Fruit fly (Drosophila melanogaster) whole organism, embryonic: ENCODE data around the gene Sar1.

Source experiments
- Antp ChIP-seq: fragments of 200-800 bp; sonication (Bioruptor generic); optimal IDR thresholded peaks from 3 replicates; lab custom pipeline; 2016; ENCODE audit warnings: missing biosample characterization, missing genetic modification characterization
- Atf-2 ChIP-seq: fragments of 200-800 bp; sonication (Bioruptor generic); optimal IDR thresholded peaks from 2 replicates; lab custom pipeline; 2016; ENCODE audit warnings: missing biosample characterization, missing genetic modification characterization
- CG11085 ChIP-seq: fragments of 200-800 bp; sonication (Bioruptor generic); IDR thresholded peaks from 2 replicates; pipeline ENCODE4 v1.3.6; 2022; ENCODE audit warnings: missing biosample characterization, missing genetic modification characterization
- CG11456 ChIP-seq: fragments of 200-800 bp; sonication (Bioruptor generic); IDR thresholded peaks from 3 replicates; pipeline ENCODE4 v1.3.6; 2022; ENCODE audit warnings: missing biosample characterization, missing genetic modification characterization
- CG17829 ChIP-seq: fragments of 200-800 bp; optimal IDR thresholded peaks from 2 replicates; lab custom pipeline; 2019; ENCODE audit warnings: missing biosample characterization, mild to moderate bottlenecking, missing genetic modification characterization, moderate library complexity
- CG2712 ChIP-seq: fragments of 200-800 bp; optimal IDR thresholded peaks from 3 replicates; lab custom pipeline; 2019; ENCODE audit warnings: missing biosample characterization, mild to moderate bottlenecking, missing genetic modification characterization, moderate library complexity
- CG4617 ChIP-seq: fragments of 200-800 bp; sonication (Bioruptor generic); optimal IDR thresholded peaks from 3 replicates; lab custom pipeline; 2016; ENCODE audit warnings: missing biosample characterization, missing genetic modification characterization, borderline replicate concordance
- CG4854 ChIP-seq: fragments of 200-800 bp; sonication (Bioruptor generic); optimal IDR thresholded peaks from 2 replicates; lab custom pipeline; 2016; ENCODE audit warnings: missing biosample characterization, missing genetic modification characterization, inconsistent platforms
- CG5180 ChIP-seq: fragments of 200-800 bp; sonication (Bioruptor generic); optimal IDR thresholded peaks from 3 replicates; lab custom pipeline; 2017; ENCODE audit warnings: missing biosample characterization, missing genetic modification characterization, mild to moderate bottlenecking, moderate library complexity, missing genetic modification reagents
- CG5245 ChIP-seq: fragments of 200-800 bp; sonication (Bioruptor generic); optimal IDR thresholded peaks from 3 replicates; lab custom pipeline; 2016; ENCODE audit warnings: missing biosample characterization, missing genetic modification characterization
- CG7271 ChIP-seq: fragments of 200-800 bp; sonication (Bioruptor generic); optimal IDR thresholded peaks from 2 replicates; lab custom pipeline; 2018; ENCODE audit warnings: missing biosample characterization, mild to moderate bottlenecking, missing genetic modification characterization, moderate library complexity
- CG7357 ChIP-seq: fragments of 200-800 bp; sonication (Bioruptor generic); IDR thresholded peaks from 3 replicates; pipeline ENCODE4 v1.3.6; 2022; ENCODE audit warnings: missing biosample characterization, missing genetic modification characterization
- CG7372 ChIP-seq: fragments of 200-800 bp; sonication (Bioruptor generic); IDR thresholded peaks from 2 replicates; pipeline ENCODE4 v1.3.6; 2022; ENCODE audit warnings: missing biosample characterization, missing genetic modification characterization
- CG7745 ChIP-seq: fragments of 200-800 bp; sonication (Bioruptor generic); optimal IDR thresholded peaks from 2 replicates; lab custom pipeline; 2018; ENCODE audit warnings: missing biosample characterization, mild to moderate bottlenecking, missing genetic modification characterization, moderate library complexity
- CG7987 ChIP-seq: fragments of 200-800 bp; sonication (Bioruptor generic); optimal IDR thresholded peaks from 2 replicates; lab custom pipeline; 2018; ENCODE audit warnings: missing biosample characterization, mild to moderate bottlenecking, missing genetic modification characterization, moderate library complexity
- CG8478 ChIP-seq: fragments of >200 bp; optimal IDR thresholded peaks from 2 replicates; lab custom pipeline; 2018
- CG9437 ChIP-seq: fragments of 200-800 bp; sonication (Bioruptor generic); optimal IDR thresholded peaks from 2 replicates; lab custom pipeline; 2018; ENCODE audit warnings: missing biosample characterization, mild to moderate bottlenecking, missing genetic modification characterization
- CHES-1-like ChIP-seq: fragments of 200-800 bp; sonication (Bioruptor generic); optimal IDR thresholded peaks from 2 replicates; lab custom pipeline; 2016; ENCODE audit warnings: missing biosample characterization, missing genetic modification characterization
- Dll ChIP-seq: fragments of 200-800 bp; sonication (Bioruptor generic); IDR thresholded peaks from 4 replicates; pipeline ENCODE4 v1.3.6; 2022; ENCODE audit warnings: missing biosample characterization, missing genetic modification characterization; ENCODE audit not compliant: partially characterized antibody
- Doc2 ChIP-seq: fragments of 200-800 bp; sonication (Bioruptor generic); IDR thresholded peaks from 2 replicates; pipeline ENCODE4 v1.3.6; 2022; ENCODE audit warnings: missing biosample characterization, missing genetic modification characterization
- Dp ChIP-seq: fragments of 200-800 bp; sonication (Bioruptor generic); optimal IDR thresholded peaks from 2 replicates; lab custom pipeline; 2018; ENCODE audit warnings: missing biosample characterization, mild to moderate bottlenecking, missing genetic modification characterization, moderate library complexity
- E2f2 ChIP-seq: fragments of 200-800 bp; sonication (Bioruptor generic); IDR thresholded peaks from 2 replicates; pipeline ENCODE4 v1.3.6; 2022; ENCODE audit warnings: missing biosample characterization, missing genetic modification characterization
- ERR ChIP-seq: fragments of 200-800 bp; sonication (Bioruptor generic); optimal IDR thresholded peaks from 2 replicates; lab custom pipeline; 2016; ENCODE audit warnings: missing biosample characterization, missing genetic modification characterization
- Hand ChIP-seq: fragments of 200-800 bp; sonication (Bioruptor generic); optimal IDR thresholded peaks from 2 replicates; lab custom pipeline; 2017; ENCODE audit warnings: mild to moderate bottlenecking, missing biosample characterization, missing genetic modification reagents, missing genetic modification characterization
- HmgD ChIP-seq: fragments of 200-800 bp; sonication (Bioruptor generic); optimal IDR thresholded peaks from 3 replicates; lab custom pipeline; 2016; ENCODE audit warnings: missing biosample characterization, missing genetic modification characterization
- Lpt ChIP-seq: fragments of >200 bp; optimal IDR thresholded peaks from 2 replicates; lab custom pipeline; 2018; ENCODE audit warnings: missing biosample characterization, missing genetic modification characterization
- MBD-R2 ChIP-seq: fragments of 200-800 bp; sonication (Bioruptor generic); IDR thresholded peaks from 2 replicates; pipeline ENCODE4 v1.3.6; 2022; ENCODE audit warnings: missing biosample characterization, missing genetic modification characterization
- Ravus ChIP-seq: fragments of 200-800 bp; sonication (Bioruptor generic); IDR thresholded peaks from 2 replicates; pipeline ENCODE4 v1.3.6; 2022; ENCODE audit warnings: missing biosample characterization, missing genetic modification characterization
- Xbp1 ChIP-seq: fragments of 200-800 bp; sonication (Bioruptor generic); optimal IDR thresholded peaks from 3 replicates; lab custom pipeline; 2016; ENCODE audit warnings: missing biosample characterization, mild to moderate bottlenecking, missing genetic modification characterization
- amos ChIP-seq: fragments of 200-800 bp; sonication (Bioruptor generic); IDR thresholded peaks from 2 replicates; pipeline ENCODE4 v1.3.6; 2022; ENCODE audit warnings: missing biosample characterization, missing genetic modification characterization; ENCODE audit not compliant: partially characterized antibody
- bab2 ChIP-seq: fragments of 200-800 bp; sonication (Bioruptor generic); optimal IDR thresholded peaks from 2 replicates; lab custom pipeline; 2016; ENCODE audit warnings: missing biosample characterization, missing genetic modification characterization
- bigmax ChIP-seq: fragments of 200-800 bp; sonication (Bioruptor generic); optimal IDR thresholded peaks from 2 replicates; lab custom pipeline; 2018; ENCODE audit warnings: missing biosample characterization, mild to moderate bottlenecking, missing genetic modification characterization
- chm ChIP-seq: fragments of 200-800 bp; sonication (Bioruptor generic); IDR thresholded peaks from 2 replicates; pipeline ENCODE4 v1.3.6; 2022; ENCODE audit warnings: missing biosample characterization, missing genetic modification characterization
- crc ChIP-seq: fragments of 200-800 bp; sonication (Bioruptor generic); optimal IDR thresholded peaks from 2 replicates; lab custom pipeline; 2016; ENCODE audit warnings: missing biosample characterization, missing genetic modification characterization
- dmrt99B ChIP-seq: fragments of 200-800 bp; sonication (Bioruptor generic); optimal IDR thresholded peaks from 2 replicates; lab custom pipeline; 2018; ENCODE audit warnings: missing biosample characterization, mild to moderate bottlenecking, missing genetic modification characterization, moderate library complexity
- lbe ChIP-seq: fragments of 200-800 bp; sonication (Bioruptor generic); optimal IDR thresholded peaks from 2 replicates; lab custom pipeline; 2016; ENCODE audit warnings: missing biosample characterization, mild to moderate bottlenecking, missing genetic modification characterization
- nerfin-1 ChIP-seq: fragments of 200-800 bp; sonication (Bioruptor generic); optimal IDR thresholded peaks from 3 replicates; lab custom pipeline; 2019; ENCODE audit warnings: missing biosample characterization, mild to moderate bottlenecking, missing genetic modification characterization, moderate library complexity
- pfk ChIP-seq: fragments of 200-800 bp; sonication (Bioruptor generic); optimal IDR thresholded peaks from 2 replicates; lab custom pipeline; 2018; ENCODE audit warnings: missing biosample characterization, mild to moderate bottlenecking, missing genetic modification characterization, moderate library complexity
- ranshi ChIP-seq: fragments of 200-800 bp; sonication (Bioruptor generic); IDR thresholded peaks from 2 replicates; pipeline ENCODE4 v1.3.6; 2022; ENCODE audit warnings: missing biosample characterization, missing genetic modification characterization
- repo ChIP-seq: fragments of 200-800 bp; sonication (Bioruptor generic); optimal IDR thresholded peaks from 2 replicates; lab custom pipeline; 2016; ENCODE audit warnings: missing biosample characterization, missing genetic modification characterization
- sc ChIP-seq, 3 experiments: fragments of >200 bp in 2 of 3; fragments of 200-800 bp in 1 of 3; sonication (Bioruptor generic) in 1 of 3; optimal IDR thresholded peaks; 2 replicates in 2 of 3; 3 replicates in 1 of 3; lab custom pipeline; 2017; ENCODE audit warnings: mild to moderate bottlenecking in 1 of 3, missing biosample characterization in 1 of 3, missing genetic modification characterization in 1 of 3, missing genetic modification reagents in 1 of 3
- sna ChIP-seq: fragments of 200-800 bp; sonication (Bioruptor generic); IDR thresholded peaks from 2 replicates; pipeline ENCODE4 v1.3.6; 2022; ENCODE audit warnings: missing biosample characterization, missing genetic modification characterization; ENCODE audit not compliant: partially characterized antibody
- so ChIP-seq: fragments of 200-800 bp; sonication (Bioruptor generic); IDR thresholded peaks from 3 replicates; pipeline ENCODE4 v1.3.6; 2022; ENCODE audit warnings: missing biosample characterization, missing genetic modification characterization
- tgo ChIP-seq: fragments of 200-800 bp; sonication (Bioruptor generic); IDR thresholded peaks from 3 replicates; pipeline ENCODE4 v1.3.6; 2022; ENCODE audit warnings: missing biosample characterization, missing genetic modification characterization
- ttk ChIP-seq: fragments of 200-800 bp; sonication (Bioruptor generic); IDR thresholded peaks from 2 replicates; pipeline ENCODE4 v2.1.2; 2022; ENCODE audit warnings: missing biosample characterization, missing genetic modification characterization
- unc-4 ChIP-seq: fragments of 200-800 bp; sonication (Bioruptor generic); IDR thresholded peaks from 2 replicates; pipeline ENCODE4 v1.3.6; 2022; ENCODE audit warnings: missing biosample characterization, missing genetic modification characterization; ENCODE audit not compliant: partially characterized antibody
- vfl ChIP-seq: fragments of 200-800 bp; sonication (Bioruptor generic); optimal IDR thresholded peaks from 2 replicates; lab custom pipeline; 2016; ENCODE audit warnings: missing biosample characterization, missing genetic modification characterization
- vnd ChIP-seq: fragments of 200-800 bp; sonication (Bioruptor generic); IDR thresholded peaks from 3 replicates; pipeline ENCODE4 v1.3.6; 2022; ENCODE audit warnings: missing biosample characterization, missing genetic modification characterization; ENCODE audit not compliant: partially characterized antibody
- wek ChIP-seq: fragments of 200-800 bp; sonication (Bioruptor generic); optimal IDR thresholded peaks from 3 replicates; lab custom pipeline; 2018; ENCODE audit warnings: missing biosample characterization, mild to moderate bottlenecking, missing genetic modification characterization, moderate library complexity
- zen2 ChIP-seq: fragments of 200-800 bp; sonication (Bioruptor generic); IDR thresholded peaks from 3 replicates; pipeline ENCODE4 v1.3.6; 2022; ENCODE audit warnings: missing biosample characterization, missing genetic modification characterization; ENCODE audit not compliant: partially characterized antibody

The Sar1 gene

dm6 chr3R:22365660-22366195, 9.2 kb downstream of the Sar1 start, which contains the start of gene CG5382 (continued):
- no peak for TF ChIP-seq dmrt99B (tag; lab: Kevin White, UChicago)
- peak; percentile 50 for TF ChIP-seq Dp
- no peak for TF ChIP-seq Ravus
- TF ChIP-seq so (GFP tag; lab: Robert Waterston, UW): no peak
- TF ChIP-seq nerfin-1 (tag; lab: Kevin White, UChicago): peak; percentile 36
- peak; percentile 34; the same call in 1 of the 2 replicates for TF ChIP-seq amos (GFP tag; lab: Robert Waterston, UW)
- TF ChIP-seq lbe (GFP tag; lab: Kevin White, UChicago): peak; percentile 18
- no peak for TF ChIP-seq CG2712 (tag; lab: Kevin White, UChicago)
- TF ChIP-seq chm (GFP tag; lab: Robert Waterston, UW): no peak
- TF ChIP-seq CG4617 (GFP tag; lab: Kevin White, UChicago): peak; percentile 74
- no peak for TF ChIP-seq bab2 (GFP tag; lab: Kevin White, UChicago)
- TF ChIP-seq wek: no peak
- no peak for TF ChIP-seq pfk (GFP tag; lab: Kevin White, UChicago)
- TF ChIP-seq Dll: 0 out of 4 replicates have a peak, but pooled peaks have one; percentile 26
- no peak for TF ChIP-seq CG9437 (GFP tag; lab: Kevin White, UChicago)
- no peak for TF ChIP-seq CG8478 (lab: Kevin White, UChicago)
- TF ChIP-seq Doc2: no peak
- TF ChIP-seq MBD-R2 (GFP tag; lab: Robert Waterston, UW): peak; percentile 67
- no peak for TF ChIP-seq Atf-2 (GFP tag; lab: Kevin White, UChicago)
- no peak for TF ChIP-seq crc (GFP tag; lab: Kevin White, UChicago)
- peak; percentile 69 for TF ChIP-seq E2f2 (GFP tag; lab: Robert Waterston, UW)
- TF ChIP-seq CG11456: no peak
- no peak for TF ChIP-seq CG7745
- no peak for TF ChIP-seq vnd
- TF ChIP-seq ttk (GFP tag; lab: Robert Waterston, UW): no peak
- TF ChIP-seq CG11085 (GFP tag; lab: Robert Waterston, UW): no peak
- TF ChIP-seq sna (GFP tag; lab: Robert Waterston, UW): no peak
- TF ChIP-seq CHES-1-like (GFP tag; lab: Kevin White, UChicago): no peak
- no peak for TF ChIP-seq zen2 (GFP tag; lab: Robert Waterston, UW)
- TF ChIP-seq CG17829 (tag; lab: Kevin White, UChicago): no peak
- TF ChIP-seq repo: no peak
- no peak for TF ChIP-seq tgo
- no peak for TF ChIP-seq vfl (GFP tag; lab: Kevin White, UChicago)
- TF ChIP-seq CG4854 (GFP tag; lab: Kevin White, UChicago): no peak
- no peak for TF ChIP-seq Antp (GFP tag; lab: Kevin White, UChicago)
- TF ChIP-seq Hand (GFP tag; lab: Kevin White, UChicago): no peak
- no peak for TF ChIP-seq bigmax
- TF ChIP-seq CG7357 (GFP tag; lab: Robert Waterston, UW): no peak
- TF ChIP-seq CG5245 (GFP tag; lab: Kevin White, UChicago): no peak
- TF ChIP-seq CG7271 (tag; lab: Kevin White, UChicago): no peak
- TF ChIP-seq CG5180 (GFP tag; lab: Kevin White, UChicago): no peak
- no peak for TF ChIP-seq CG7372 (GFP tag; lab: Robert Waterston, UW)
- peak; percentile 57 for TF ChIP-seq Xbp1
- no peak for TF ChIP-seq ERR
- no peak for TF ChIP-seq Lpt (GFP tag; lab: Kevin White, UChicago)
- TF ChIP-seq unc-4: 0 out of 2 replicates have a peak, but pooled peaks have one; percentile 27
- TF ChIP-seq CG7987: no peak
- TF ChIP-seq HmgD (GFP tag; lab: Kevin White, UChicago): no peak
- TF ChIP-seq ranshi (GFP tag; lab: Robert Waterston, UW): no peak
- TF ChIP-seq sc (optimal IDR thresholded peaks at IDR 0.05; lab: Kevin White, UChicago): no peak
- TF ChIP-seq sc (GFP tag; optimal IDR thresholded peaks at IDR 0.05; lab: Kevin White, UChicago): no peak
